Worm (Caenorhabditis elegans): Measurements from ENCODE around the gene F13A2.9.

DNA sequence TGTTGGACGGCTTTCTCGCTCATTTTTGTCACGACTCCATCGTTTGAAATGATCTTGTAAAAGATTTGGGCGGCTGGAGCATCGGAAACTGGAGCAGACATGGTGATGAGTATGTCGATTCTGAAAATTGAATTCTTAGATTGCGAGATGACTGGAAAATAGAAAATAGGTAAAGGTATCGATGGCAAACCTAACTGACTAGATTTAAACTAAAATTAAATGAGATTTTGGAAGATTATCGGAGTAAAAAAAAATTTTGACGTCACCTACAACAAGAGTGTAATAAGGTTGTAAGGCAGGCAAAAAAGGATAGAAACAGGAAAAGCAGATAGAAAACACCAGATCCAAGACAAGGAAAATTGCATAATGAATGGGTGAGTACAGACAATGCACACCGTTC lies 34.2 kb upstream of the F13A2.9 start, which contains the start of gene skr-14:
- TF ChIP-seq pqm-1 (tag; optimal IDR thresholded peaks at IDR 0.05) (no peak), hif-1 (tag; optimal IDR thresholded peaks at IDR 0.05) (no peak), nhr-10 (tag; optimal IDR thresholded peaks at IDR 0.05) (no peak), ceh-82 (tag; optimal IDR thresholded peaks at IDR 0.05) (no peak), zag-1 (tag; optimal IDR thresholded peaks at IDR 0.05) (no peak), aly-2 (tag; optimal IDR thresholded peaks at IDR 0.05) (no peak), F44E2.7 (GFP tag; IDR thresholded peaks at IDR 0.05) (no peak), ztf-7 (tag; optimal IDR thresholded peaks at IDR 0.05) (no peak), unc-62 (GFP tag; optimal IDR thresholded peaks at IDR 0.05 in 1 of 2) (no peak), unc-62 (tag; optimal IDR thresholded peaks at IDR 0.05) (no peak)
